Worm (Caenorhabditis elegans) whole organism, L4 larva: ENCODE results near the gene Y50E8A.22.

Source experiments
- F44E2.7 ChIP-seq: fragments of 200-800 bp; sonication (Bioruptor generic); IDR thresholded peaks from 2 replicates; pipeline ENCODE4 v2.1.2; 2022; ENCODE audit warnings: missing genetic modification characterization, missing compliant biosample characterization
- Y48G9A.11 ChIP-seq: fragments of 200-800 bp; sonication (Bioruptor generic); IDR thresholded peaks from 2 replicates; pipeline ENCODE4 v1.3.6; 2022; ENCODE audit warnings: missing genetic modification reagents, missing genetic modification characterization, missing compliant biosample characterization
- Y75B8A.6 ChIP-seq: fragments of 200-800 bp; sonication (Bioruptor generic); IDR thresholded peaks from 2 replicates; pipeline ENCODE4 v1.3.6; 2022; ENCODE audit warnings: missing genetic modification reagents, missing genetic modification characterization, missing compliant biosample characterization
- aha-1 ChIP-seq: fragments of 150-350 bp; peaks from one replicate; lab custom pipeline; 2014; ENCODE audit warnings: missing biosample characterization, missing genetic modification characterization
- aly-2 ChIP-seq: sonication (generic microtip); optimal IDR thresholded peaks from 2 replicates; lab custom pipeline; 2018; ENCODE audit warnings: missing biosample characterization, missing genetic modification characterization
- arid-1 ChIP-seq: fragments of 200-800 bp; sonication (Bioruptor generic); conservative IDR thresholded peaks from 2 replicates; pipeline ENCODE4 v1.3.6; 2022; ENCODE audit warnings: missing genetic modification reagents, missing genetic modification characterization, missing compliant biosample characterization
- attf-4 ChIP-seq: sonication (generic microtip); optimal IDR thresholded peaks from 3 replicates; lab custom pipeline; 2017; ENCODE audit warnings: missing biosample characterization, missing genetic modification characterization
- ceh-32 ChIP-seq: sonication (generic microtip); optimal IDR thresholded peaks from 2 replicates; lab custom pipeline; 2016; ENCODE audit warnings: mild to moderate bottlenecking, missing genetic modification characterization, missing compliant biosample characterization; ENCODE audit not compliant: poor library complexity
- daf-16 ChIP-seq, 3 experiments: sonication (generic microtip); optimal IDR thresholded peaks; 2 replicates each; lab custom pipeline; 2016 to 2017; ENCODE audit warnings: missing genetic modification characterization in 3 of 3, missing genetic modification reagents in 3 of 3, mild to moderate bottlenecking in 2 of 3, missing compliant biosample characterization in 2 of 3, missing biosample characterization in 1 of 3, moderate library complexity in 1 of 3
- daf-19 ChIP-seq: fragments of 200-800 bp; sonication (Bioruptor generic); conservative IDR thresholded peaks from 2 replicates; pipeline ENCODE4 v1.3.6; 2022; ENCODE audit warnings: missing genetic modification characterization, missing compliant biosample characterization
- dmd-8 ChIP-seq: fragments of 200-800 bp; sonication (Bioruptor generic); IDR thresholded peaks from 2 replicates; pipeline ENCODE4 v1.3.6; 2022; ENCODE audit warnings: missing genetic modification characterization, missing compliant biosample characterization
- dmd-9 ChIP-seq: fragments of 200-800 bp; sonication (Bioruptor generic); IDR thresholded peaks from 2 replicates; pipeline ENCODE4 v1.3.6; 2022; ENCODE audit warnings: missing genetic modification reagents, missing genetic modification characterization, missing compliant biosample characterization
- dpl-1 ChIP-seq: fragments of 150-350 bp; optimal IDR thresholded peaks from 2 replicates; lab custom pipeline; 2014; ENCODE audit warnings: missing biosample characterization, missing genetic modification reagents, missing genetic modification characterization
- egl-27 ChIP-seq: sonication (generic microtip); optimal IDR thresholded peaks from 3 replicates; lab custom pipeline; 2017; ENCODE audit warnings: missing biosample characterization, missing genetic modification reagents, missing genetic modification characterization
- egl-43 ChIP-seq: fragments of 200-800 bp; sonication (Bioruptor generic); IDR thresholded peaks from 2 replicates; pipeline ENCODE4 v1.3.6; 2022; ENCODE audit warnings: missing genetic modification reagents, missing genetic modification characterization, missing compliant biosample characterization
- lin-15B ChIP-seq: fragments of 150-350 bp; sonication (generic microtip); optimal IDR thresholded peaks from 3 replicates; lab custom pipeline; 2014; ENCODE audit warnings: missing biosample characterization, missing genetic modification characterization
- lin-39 ChIP-seq: fragments of 150-350 bp; optimal IDR thresholded peaks from 2 replicates; lab custom pipeline; 2014; ENCODE audit warnings: missing biosample characterization, missing genetic modification reagents, missing genetic modification characterization
- nhr-111 ChIP-seq: fragments of 200-800 bp; sonication (Bioruptor generic); optimal IDR thresholded peaks from 2 replicates; lab custom pipeline; 2018; ENCODE audit warnings: mild to moderate bottlenecking, missing genetic modification characterization, missing compliant biosample characterization
- nhr-25 ChIP-seq: sonication (generic microtip); optimal IDR thresholded peaks from 2 replicates; lab custom pipeline; 2017; ENCODE audit warnings: missing genetic modification characterization, mild to moderate bottlenecking, missing compliant biosample characterization, antibody characterized with exemption, moderate library complexity, borderline replicate concordance; ENCODE audit not compliant: insufficient read depth
- nhr-28 ChIP-seq: fragments of 150-350 bp; optimal IDR thresholded peaks from 2 replicates; lab custom pipeline; 2014; ENCODE audit warnings: missing biosample characterization, missing genetic modification characterization
- nhr-48 ChIP-seq: sonication (generic microtip); optimal IDR thresholded peaks from 2 replicates; lab custom pipeline; 2016; ENCODE audit warnings: mild to moderate bottlenecking, missing genetic modification characterization, missing compliant biosample characterization
- pha-4 ChIP-seq, 2 experiments: fragments of 150-350 bp in 1 of 2; fragments of 200-800 bp in 1 of 2; sonication (Bioruptor generic) in 1 of 2; IDR thresholded peaks in 1 of 2; optimal IDR thresholded peaks in 1 of 2; 2 replicates each; pipeline versions ENCODE4 v1.3.6 to Lab custom; 2014 to 2022; ENCODE audit warnings: missing genetic modification characterization in 2 of 2, missing genetic modification reagents in 2 of 2, missing biosample characterization in 1 of 2, missing compliant biosample characterization in 1 of 2
- rbr-2 ChIP-seq: sonication (generic microtip); optimal IDR thresholded peaks from 2 replicates; lab custom pipeline; 2016; ENCODE audit warnings: missing genotype, missing genetic modification characterization, missing compliant biosample characterization
- sdz-12 ChIP-seq: fragments of 200-800 bp; sonication (Bioruptor generic); optimal IDR thresholded peaks from 2 replicates; lab custom pipeline; 2018; ENCODE audit warnings: mild to moderate bottlenecking, missing genetic modification characterization, missing compliant biosample characterization
- unc-62 ChIP-seq, 3 experiments: fragments of 150-350 bp in 1 of 3; sonication (generic microtip); optimal IDR thresholded peaks in 2 of 3; peaks in 1 of 3; 1 replicate in 1 of 3; 2 replicates in 2 of 3; lab custom pipeline; 2014 to 2017; ENCODE audit warnings: missing biosample characterization in 3 of 3, missing genetic modification characterization in 3 of 3, missing genetic modification reagents in 3 of 3, missing genotype in 1 of 3
- vab-7 ChIP-seq: fragments of 200-800 bp; sonication (Bioruptor generic); IDR thresholded peaks from 2 replicates; pipeline ENCODE4 v1.3.6; 2022; ENCODE audit warnings: missing genetic modification reagents, missing genetic modification characterization, missing compliant biosample characterization
- zfp-2 ChIP-seq: sonication (generic microtip); optimal IDR thresholded peaks from 2 replicates; lab custom pipeline; 2016; ENCODE audit warnings: mild to moderate bottlenecking, missing genetic modification characterization, missing compliant biosample characterization

Y50E8A.22 gene

DNA sequence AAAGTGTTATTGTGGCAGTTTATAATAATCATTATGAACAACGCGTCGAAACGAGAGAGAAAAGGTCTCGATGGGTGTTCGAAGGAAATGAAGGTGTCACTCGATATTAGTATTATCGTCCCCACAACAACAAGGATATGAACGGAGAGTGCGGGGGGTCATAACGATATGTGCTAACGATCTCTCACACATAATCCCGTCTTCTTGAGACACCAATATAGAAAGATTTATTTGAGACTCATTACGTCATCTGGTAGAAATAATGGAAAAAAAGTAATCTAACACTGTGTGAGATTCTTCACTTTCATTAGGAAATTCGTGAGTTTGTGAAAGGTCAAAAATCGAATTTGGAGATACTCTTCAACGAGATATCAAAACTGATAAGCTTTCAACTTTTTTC lies 42.8 kb upstream of the Y50E8A.22 start:
- peak in 1 of 2 experiments; percentile 76 for TF ChIP-seq unc-62 (GFP tag; optimal IDR thresholded peaks at IDR 0.05 in 1 of 2; lab: Kevin White, UChicago)
- no peak for TF ChIP-seq unc-62 (tag; optimal IDR thresholded peaks at IDR 0.05; lab: Kevin White, UChicago)
- TF ChIP-seq aha-1 (tag; lab: Kevin White, UChicago) = no peak
- TF ChIP-seq attf-4 = no peak
- no peak for TF ChIP-seq dpl-1 (GFP tag; lab: Kevin White, UChicago)
- TF ChIP-seq, all 104 proteins: peak for 1

ce11 chrV:14790792-14791191 lies 41.9 kb upstream of the Y50E8A.22 start:
- TF ChIP-seq nhr-111 (GFP tag; lab: Kevin White, UChicago) (no peak), Y48G9A.11 (GFP tag; lab: Robert Waterston, UW) (no peak), Y75B8A.6 (GFP tag; lab: Robert Waterston, UW) (no peak), unc-62 (GFP tag; optimal IDR thresholded peaks at IDR 0.05 in 1 of 2; lab: Kevin White, UChicago) (peak in 1 of 2 experiments; percentile 83), unc-62 (tag; optimal IDR thresholded peaks at IDR 0.05; lab: Kevin White, UChicago) (no peak)

ce11 chrV:14788462-14788861 lies 39.6 kb upstream of the Y50E8A.22 start:
- TF ChIP-seq aly-2 (tag; lab: Kevin White, UChicago) (no peak), nhr-28 (tag; lab: Kevin White, UChicago) (peak; percentile 4)

ce11 chrV:14784787-14785186 lies 35.9 kb upstream of the Y50E8A.22 start:
- TF ChIP-seq lin-15B (no peak), aha-1 (tag; lab: Kevin White, UChicago) (peak; percentile 77), ceh-32 (tag; lab: Kevin White, UChicago) (no peak), nhr-25 (tag; lab: Kevin White, UChicago) (no peak), arid-1 (no peak)

- TF ChIP-seq dmd-8 (GFP tag; lab: Robert Waterston, UW) (no peak), unc-62 (GFP tag; optimal IDR thresholded peaks at IDR 0.05 in 1 of 2; lab: Kevin White, UChicago) (peak in 1 of 2 experiments; percentile 95), unc-62 (tag; optimal IDR thresholded peaks at IDR 0.05; lab: Kevin White, UChicago) (no peak)
Measured at ce11 chrV:14784160-14784774, 35.4 kb upstream of the Y50E8A.22 start, which contains the start of gene Y50E8A.12. Gene Y50E8A.12, minus strand, starts transcription at chrV:14784210.

DNA sequence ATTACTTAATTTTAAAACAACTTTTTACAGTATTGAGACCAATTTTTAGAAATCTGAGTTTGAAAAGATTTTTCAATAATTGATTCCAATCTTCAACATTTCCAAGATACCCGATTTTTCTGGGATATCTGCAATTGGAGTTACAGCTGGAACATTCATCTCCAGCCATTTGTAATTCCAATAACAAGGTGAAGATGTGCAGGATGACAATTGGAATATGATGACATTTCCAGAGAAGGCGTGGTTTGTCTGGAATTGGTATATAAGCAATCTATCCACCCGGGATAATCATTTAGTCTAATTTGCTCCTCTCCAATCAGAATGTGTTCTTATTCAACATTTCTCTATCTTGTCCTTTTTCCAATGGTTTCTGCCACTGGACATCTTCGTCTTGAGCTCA lies 32.2 kb upstream of the Y50E8A.22 start, which contains the start of gene Y50E8A.11:
Gene Y50E8A.11 (plus strand): TSS at position 301 of the 400 bp plus-strand sequence.
- TF ChIP-seq daf-19 (GFP tag; lab: Robert Waterston, UW) (no peak), F44E2.7 (no peak), nhr-48 (tag; lab: Kevin White, UChicago) (no peak), egl-27 (tag; lab: Kevin White, UChicago) (no peak), dmd-9 (GFP tag; lab: Robert Waterston, UW) (no peak), pha-4 (GFP tag; IDR thresholded peaks at IDR 0.05; lab: Robert Waterston, UW) (no peak), pha-4 (tag; optimal IDR thresholded peaks at IDR 0.05; lab: Kevin White, UChicago) (no peak), rbr-2 (tag; lab: Kevin White, UChicago) (no peak), daf-16 (GFP tag; optimal IDR thresholded peaks at IDR 0.05; lab: Kevin White, UChicago) (no peak), daf-16 (tag; optimal IDR thresholded peaks at IDR 0.05; lab: Kevin White, UChicago) (no peak), lin-39 (no peak), egl-43 (GFP tag; lab: Robert Waterston, UW) (no peak), zfp-2 (tag; lab: Kevin White, UChicago) (no peak), sdz-12 (no peak), vab-7 (no peak)
- TF ChIP-seq, all 104 proteins: peak for 0
